Fruit fly (Drosophila melanogaster) whole organism, embryonic: ENCODE measurements around the gene CG6216.
A peak's percentile ranks its signal among the peaks of the same experiment; 100 is the strongest.

Experiments used
- ATbp ChIP-seq: fragments of 200-800 bp; sonication (Bioruptor generic); optimal IDR thresholded peaks from 2 replicates; lab custom pipeline; 2017; ENCODE audit warnings: missing biosample characterization, mild to moderate bottlenecking, missing genetic modification characterization, missing genetic modification reagents
- Awh ChIP-seq: fragments of 200-800 bp; sonication (Bioruptor generic); IDR thresholded peaks from 2 replicates; pipeline ENCODE4, ENCODE4 v1.3.6; 2022; ENCODE audit warnings: missing biosample characterization, missing genetic modification characterization
- C15 ChIP-seq: fragments of 200-800 bp; sonication (Bioruptor generic); IDR thresholded peaks from 3 replicates; pipeline ENCODE4 v1.3.6; 2022; ENCODE audit warnings: missing biosample characterization, missing genetic modification characterization
- CG10267 ChIP-seq: fragments of 200-800 bp; sonication (Bioruptor generic); optimal IDR thresholded peaks from 2 replicates; lab custom pipeline; 2018; ENCODE audit warnings: missing biosample characterization, mild to moderate bottlenecking, missing genetic modification characterization, moderate library complexity
- CG10431 ChIP-seq: fragments of 200-800 bp; sonication (Bioruptor generic); optimal IDR thresholded peaks from 3 replicates; lab custom pipeline; 2018; ENCODE audit warnings: missing biosample characterization, mild to moderate bottlenecking, missing genetic modification characterization
- CG10543 ChIP-seq: fragments of 200-800 bp; sonication (Bioruptor generic); optimal IDR thresholded peaks from 3 replicates; lab custom pipeline; 2017; ENCODE audit warnings: missing biosample characterization, mild to moderate bottlenecking, missing genetic modification characterization, moderate library complexity
- CG11247 ChIP-seq: fragments of 200-800 bp; sonication (Bioruptor generic); IDR thresholded peaks from 2 replicates; pipeline ENCODE4 v1.3.6; 2022; ENCODE audit warnings: missing biosample characterization, missing genetic modification characterization
- CG12071 ChIP-seq: fragments of 200-800 bp; sonication (Bioruptor generic); optimal IDR thresholded peaks from 3 replicates; lab custom pipeline; 2018; ENCODE audit warnings: missing biosample characterization, mild to moderate bottlenecking, missing genetic modification characterization
- CG13287 ChIP-seq: fragments of 200-800 bp; sonication (Bioruptor generic); IDR thresholded peaks from 2 replicates; pipeline ENCODE4 v1.3.6; 2022; ENCODE audit warnings: missing biosample characterization, missing genetic modification characterization; ENCODE audit not compliant: partially characterized antibody
- CG13296 ChIP-seq: fragments of 200-800 bp; sonication (Bioruptor generic); optimal IDR thresholded peaks from 3 replicates; lab custom pipeline; 2018; ENCODE audit warnings: missing biosample characterization, mild to moderate bottlenecking, missing genetic modification characterization
- CG15696 ChIP-seq: fragments of 200-800 bp; sonication (Bioruptor generic); optimal IDR thresholded peaks from 2 replicates; lab custom pipeline; 2019; ENCODE audit warnings: missing biosample characterization, mild to moderate bottlenecking, missing genetic modification characterization, moderate library complexity
- CG16815 ChIP-seq: fragments of 200-800 bp; sonication (Bioruptor generic); optimal IDR thresholded peaks from 3 replicates; lab custom pipeline; 2017; ENCODE audit warnings: missing biosample characterization, mild to moderate bottlenecking, missing genetic modification characterization
- CG17361 ChIP-seq: fragments of 200-800 bp; sonication (Bioruptor generic); IDR thresholded peaks from 3 replicates; pipeline ENCODE4 v1.3.6; 2022; ENCODE audit warnings: missing biosample characterization, missing genetic modification characterization
- CG1792 ChIP-seq: fragments of 200-800 bp; sonication (Bioruptor generic); optimal IDR thresholded peaks from 2 replicates; lab custom pipeline; 2016; ENCODE audit warnings: missing biosample characterization, missing genetic modification characterization
- CG18476 ChIP-seq: fragments of 200-800 bp; sonication (Bioruptor generic); optimal IDR thresholded peaks from 2 replicates; lab custom pipeline; 2016; ENCODE audit warnings: missing biosample characterization, mild to moderate bottlenecking, missing genetic modification characterization
- CG18599 ChIP-seq: fragments of 200-800 bp; sonication (Bioruptor generic); optimal IDR thresholded peaks from 3 replicates; lab custom pipeline; 2017; ENCODE audit warnings: missing biosample characterization, missing genetic modification characterization, mild to moderate bottlenecking, moderate library complexity, missing genetic modification reagents
- CG18764 ChIP-seq: fragments of 200-800 bp; sonication (Bioruptor generic); optimal IDR thresholded peaks from 3 replicates; lab custom pipeline; 2016; ENCODE audit warnings: missing biosample characterization, missing genetic modification characterization
- CG2202 ChIP-seq: fragments of 200-800 bp; sonication (Bioruptor generic); optimal IDR thresholded peaks from 2 replicates; lab custom pipeline; 2018; ENCODE audit warnings: missing biosample characterization, mild to moderate bottlenecking, missing genetic modification characterization
- CG30403 ChIP-seq: fragments of 200-800 bp; sonication (Bioruptor generic); optimal IDR thresholded peaks from 3 replicates; lab custom pipeline; 2016; ENCODE audit warnings: missing biosample characterization, missing genetic modification characterization
- CG3065 ChIP-seq: fragments of 200-800 bp; sonication (Bioruptor generic); optimal IDR thresholded peaks from 2 replicates; lab custom pipeline; 2016; ENCODE audit warnings: missing biosample characterization, missing genetic modification characterization
- CG5180 ChIP-seq: fragments of 200-800 bp; sonication (Bioruptor generic); optimal IDR thresholded peaks from 3 replicates; lab custom pipeline; 2017; ENCODE audit warnings: missing biosample characterization, missing genetic modification characterization, mild to moderate bottlenecking, moderate library complexity, missing genetic modification reagents
- CG7372 ChIP-seq: fragments of 200-800 bp; sonication (Bioruptor generic); IDR thresholded peaks from 2 replicates; pipeline ENCODE4 v1.3.6; 2022; ENCODE audit warnings: missing biosample characterization, missing genetic modification characterization
- CG8089 ChIP-seq: fragments of 200-800 bp; sonication (Bioruptor generic); optimal IDR thresholded peaks from 3 replicates; lab custom pipeline; 2016; ENCODE audit warnings: missing biosample characterization, missing genetic modification characterization
- CG9727 ChIP-seq: fragments of 200-800 bp; sonication (Bioruptor generic); optimal IDR thresholded peaks from 3 replicates; lab custom pipeline; 2017; ENCODE audit warnings: missing biosample characterization, mild to moderate bottlenecking, missing genetic modification characterization
- Dbx ChIP-seq: fragments of 200-800 bp; sonication (Bioruptor generic); IDR thresholded peaks from 3 replicates; pipeline ENCODE4 v1.3.6; 2022; ENCODE audit warnings: missing biosample characterization, missing genetic modification characterization
- Dek ChIP-seq: fragments of 200-800 bp; sonication (Bioruptor generic); optimal IDR thresholded peaks from 3 replicates; lab custom pipeline; 2019; ENCODE audit warnings: missing biosample characterization, mild to moderate bottlenecking, missing genetic modification characterization, moderate library complexity
- Dref ChIP-seq: fragments of 200-800 bp; sonication (Bioruptor generic); IDR thresholded peaks from 2 replicates; pipeline ENCODE4 v1.3.6; 2022; ENCODE audit warnings: missing biosample characterization, missing genetic modification characterization
- Drgx ChIP-seq: fragments of 200-800 bp; sonication (Bioruptor generic); IDR thresholded peaks from 2 replicates; pipeline ENCODE4 v1.3.6; 2022; ENCODE audit warnings: missing biosample characterization, missing genetic modification characterization
- HHEX ChIP-seq: fragments of 200-800 bp; sonication (Bioruptor generic); optimal IDR thresholded peaks from 3 replicates; lab custom pipeline; 2017; ENCODE audit warnings: missing biosample characterization, mild to moderate bottlenecking, missing genetic modification characterization, missing genetic modification reagents
- Hr3 ChIP-seq: fragments of 200-800 bp; sonication (Bioruptor generic); optimal IDR thresholded peaks from 3 replicates; lab custom pipeline; 2016; ENCODE audit warnings: missing biosample characterization, missing genetic modification characterization
- Meics ChIP-seq: fragments of 200-800 bp; sonication (Bioruptor generic); optimal IDR thresholded peaks from 2 replicates; lab custom pipeline; 2017; ENCODE audit warnings: missing biosample characterization, mild to moderate bottlenecking, missing genetic modification characterization
- Pdp1 ChIP-seq, 2 experiments: fragments of 200-800 bp; sonication (Bioruptor generic); optimal IDR thresholded peaks; 3 replicates each; lab custom pipeline; 2016; ENCODE audit warnings: missing biosample characterization in 2 of 2, missing genetic modification characterization in 2 of 2, mild to moderate bottlenecking in 1 of 2, moderate library complexity in 1 of 2
- Sry-δ ChIP-seq: fragments of 200-800 bp; sonication (Bioruptor generic); optimal IDR thresholded peaks from 2 replicates; lab custom pipeline; 2016; ENCODE audit warnings: missing biosample characterization, missing genetic modification characterization
- chif ChIP-seq, 2 experiments: fragments of 200-800 bp; sonication (Bioruptor generic); optimal IDR thresholded peaks; 3 replicates each; lab custom pipeline; 2016; ENCODE audit warnings: missing biosample characterization in 2 of 2, missing genetic modification characterization in 2 of 2
- crp ChIP-seq, 2 experiments: fragments of 200-800 bp; sonication (Bioruptor generic); optimal IDR thresholded peaks; 2 replicates in 1 of 2; 3 replicates in 1 of 2; lab custom pipeline; 2017; ENCODE audit warnings: missing biosample characterization in 2 of 2, missing genetic modification characterization in 2 of 2, mild to moderate bottlenecking in 1 of 2, moderate library complexity in 1 of 2
- hbn ChIP-seq: fragments of 200-800 bp; sonication (Bioruptor generic); IDR thresholded peaks from 2 replicates; pipeline ENCODE4 v1.3.6; 2022; ENCODE audit warnings: missing biosample characterization, missing genetic modification characterization; ENCODE audit not compliant: partially characterized antibody
- hkb ChIP-seq, 2 experiments: fragments of 200-800 bp in 1 of 2; fragments of >200 bp in 1 of 2; sonication (Bioruptor generic) in 1 of 2; IDR thresholded peaks in 1 of 2; optimal IDR thresholded peaks in 1 of 2; 2 replicates each; pipeline versions ENCODE4 v1.3.6 to Lab custom; 2017 to 2022; ENCODE audit warnings: missing biosample characterization in 1 of 2, missing genetic modification characterization in 1 of 2
- org-1 ChIP-seq: fragments of 200-800 bp; sonication (Bioruptor generic); optimal IDR thresholded peaks from 2 replicates; lab custom pipeline; 2017; ENCODE audit warnings: missing biosample characterization, missing genetic modification characterization
- pb ChIP-seq: fragments of 200-800 bp; sonication (Bioruptor generic); optimal IDR thresholded peaks from 3 replicates; lab custom pipeline; 2016; ENCODE audit warnings: missing biosample characterization, missing genetic modification characterization
- slbo ChIP-seq: fragments of 200-800 bp; sonication (Bioruptor generic); IDR thresholded peaks from 2 replicates; pipeline ENCODE4 v1.3.6; 2022; ENCODE audit warnings: missing biosample characterization, missing genetic modification characterization
- unpg ChIP-seq: fragments of 200-800 bp; sonication (Bioruptor generic); optimal IDR thresholded peaks from 3 replicates; lab custom pipeline; 2018; ENCODE audit warnings: missing biosample characterization, mild to moderate bottlenecking, missing genetic modification characterization, moderate library complexity

The CG6216 gene

DNA sequence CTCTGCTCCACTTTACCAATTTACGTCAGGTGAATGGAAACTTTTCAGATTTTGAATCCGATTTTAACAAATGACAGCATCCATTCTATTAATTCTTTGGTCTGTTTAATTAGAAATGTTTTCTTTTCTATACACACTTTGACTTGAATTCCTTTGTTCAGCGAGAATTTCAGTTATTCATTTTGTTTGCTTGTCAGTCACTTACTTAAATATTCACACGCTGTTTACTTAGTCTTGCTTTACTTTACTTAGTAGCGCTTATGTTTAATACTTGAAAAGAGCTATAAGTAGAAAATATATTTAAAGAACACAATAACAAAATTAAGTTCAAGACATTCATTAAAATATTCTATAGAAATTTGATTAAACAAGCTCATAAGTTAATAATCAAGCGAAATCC is 43.2 kb downstream of the CG6216 start, which contains the start of gene CG32073 (continued):
- TF ChIP-seq CG5180 = peak; percentile 42
- peak; percentile 1 for TF ChIP-seq org-1 (GFP tag; lab: Kevin White, UChicago)
- TF ChIP-seq Meics (GFP tag; lab: Kevin White, UChicago) = peak; percentile 17
- TF ChIP-seq CG13296 = peak; percentile 55
- no peak for TF ChIP-seq CG2202
- TF ChIP-seq CG18764 (GFP tag; lab: Kevin White, UChicago) = peak; percentile 75
- TF ChIP-seq hkb (optimal IDR thresholded peaks at IDR 0.05; lab: Kevin White, UChicago) = no peak
- no peak for TF ChIP-seq hkb (GFP tag; IDR thresholded peaks at IDR 0.05; lab: Robert Waterston, UW)
- peak; percentile 53; the same call in 2 of the 3 replicates for TF ChIP-seq CG17361 (GFP tag; lab: Robert Waterston, UW)
- peak; percentile 75 for TF ChIP-seq CG18599 (GFP tag; lab: Kevin White, UChicago)
- peak; percentile 49 for TF ChIP-seq unpg (GFP tag; lab: Kevin White, UChicago)
- no peak for TF ChIP-seq pb (GFP tag; lab: Kevin White, UChicago)
- TF ChIP-seq CG9727 = peak; percentile 16
- TF ChIP-seq Awh (GFP tag; lab: Robert Waterston, UW) = 0 out of 2 replicates have a peak, but pooled peaks have one; percentile 16
- no peak for TF ChIP-seq Hr3 (GFP tag; lab: Kevin White, UChicago)
- peak; percentile 21 for TF ChIP-seq CG15696
- TF ChIP-seq Dek (tag; lab: Kevin White, UChicago) = peak; percentile 17
- no peak for TF ChIP-seq CG10431
- no peak for TF ChIP-seq hbn
- TF ChIP-seq CG10267 (tag; lab: Kevin White, UChicago) = peak; percentile 25
- TF ChIP-seq CG12071 (GFP tag; lab: Kevin White, UChicago) = peak; percentile 75
- TF ChIP-seq CG16815 (GFP tag; lab: Kevin White, UChicago) = no peak
- TF ChIP-seq Sry-δ (GFP tag; lab: Kevin White, UChicago) = peak; percentile 29
- no peak for TF ChIP-seq CG18476 (GFP tag; lab: Kevin White, UChicago)
- no peak for TF ChIP-seq slbo
- peak; percentile 51 for TF ChIP-seq HHEX (GFP tag; lab: Kevin White, UChicago)
- TF ChIP-seq CG13287 (GFP tag; lab: Robert Waterston, UW) = no peak
- peak; percentile 25; the same call in 1 of the 3 replicates for TF ChIP-seq Dbx (GFP tag; lab: Robert Waterston, UW)
- peak; percentile 52 for TF ChIP-seq CG1792 (GFP tag; lab: Kevin White, UChicago)
- peak; percentile 51 for TF ChIP-seq ATbp (GFP tag; lab: Kevin White, UChicago)
- TF ChIP-seq Dref (GFP tag; lab: Robert Waterston, UW) = no peak
- no peak for TF ChIP-seq Drgx (GFP tag; lab: Robert Waterston, UW)
- TF ChIP-seq CG30403 (GFP tag; lab: Kevin White, UChicago) = no peak
- TF ChIP-seq CG8089 (GFP tag; lab: Kevin White, UChicago) = no peak
- peak; percentile 22; the same call in 1 of the 3 replicates for TF ChIP-seq C15 (GFP tag; lab: Robert Waterston, UW)
- no peak for TF ChIP-seq CG3065 (GFP tag; lab: Kevin White, UChicago)

DNA sequence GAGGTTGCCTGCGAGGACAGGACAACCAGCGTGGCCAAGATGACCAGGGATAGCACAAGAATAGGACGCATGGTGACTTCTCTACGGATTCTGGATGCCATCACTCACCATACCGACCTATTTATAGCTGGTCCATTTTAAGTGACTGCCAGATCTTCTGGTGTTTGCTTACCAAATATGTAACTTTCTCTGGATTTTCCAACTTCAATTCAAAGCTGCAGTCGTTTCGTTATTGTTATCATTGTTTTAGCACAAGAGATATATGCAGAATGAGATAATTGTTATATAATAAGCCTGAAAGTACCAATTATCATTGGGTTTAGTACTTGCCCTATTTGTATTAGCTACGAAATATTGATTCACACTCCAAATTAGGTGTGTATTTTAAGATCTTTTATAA is 46.8 kb downstream of the CG6216 start, which contains the start of gene CG32071:
TSS of gene CG32071 (minus strand) at position 101 of the 400 bp plus-strand sequence.
- TF ChIP-seq CG10543 (GFP tag; lab: Kevin White, UChicago) (no peak), Awh (GFP tag; lab: Robert Waterston, UW) (no peak), CG11247 (GFP tag; lab: Robert Waterston, UW) (no peak), CG18764 (GFP tag; lab: Kevin White, UChicago) (no peak), CG7372 (no peak), Pdp1 (GFP tag; optimal IDR thresholded peaks at IDR 0.05; lab: Kevin White, UChicago) (peak in 1 of 2 experiments; percentile 71), crp (GFP tag; optimal IDR thresholded peaks at IDR 0.05; lab: Kevin White, UChicago) (no peak), chif (GFP tag; optimal IDR thresholded peaks at IDR 0.05; lab: Kevin White, UChicago) (no peak)
- TF ChIP-seq, all 482 proteins: peak for 1
